Worm (Caenorhabditis elegans): ENCODE measurements around the gene ucp-4.

DNA sequence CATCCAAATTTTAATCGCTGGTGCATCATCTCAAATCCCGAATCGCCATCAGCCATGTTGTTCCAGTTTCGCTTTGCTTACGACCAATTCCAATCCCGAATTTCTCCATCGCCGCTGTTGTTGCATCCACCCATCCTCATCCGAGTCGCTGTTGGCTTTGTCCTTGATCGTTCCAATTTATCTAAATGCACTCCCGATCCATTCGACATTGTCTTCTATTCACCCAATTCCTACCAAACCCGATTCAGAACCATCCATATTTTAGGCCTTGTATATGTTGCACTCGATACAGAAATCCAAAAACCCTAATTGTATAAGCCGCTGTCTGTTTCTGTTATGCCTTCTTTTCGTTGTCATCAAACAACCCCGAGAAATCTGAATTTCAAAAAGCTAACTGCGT lies 6.2 kb downstream of the ucp-4 start:
- no peak for TF ChIP-seq ceh-13 (GFP tag; optimal IDR thresholded peaks at IDR 0.05)
- no peak for TF ChIP-seq ceh-36 (tag; optimal IDR thresholded peaks at IDR 0.05)
- TF ChIP-seq hnd-1 (tag; optimal IDR thresholded peaks at IDR 0.05) = no peak
- no peak for TF ChIP-seq tra-4 (tag; optimal IDR thresholded peaks at IDR 0.05)
- no peak for TF ChIP-seq ama-1 (optimal IDR thresholded peaks at IDR 0.05)
- TF ChIP-seq flt-1 (GFP tag; IDR thresholded peaks at IDR 0.05) = no peak
- TF ChIP-seq pes-1 (GFP tag; IDR thresholded peaks at IDR 0.05) = no peak
